Worm (Caenorhabditis elegans) whole organism, mixed stage, embryonic: ENCODE measurements around the gene Y105C5B.1418.

Experiments
- ceh-83 ChIP-seq: fragments of 200-800 bp; sonication (Bioruptor generic); optimal IDR thresholded peaks from 2 replicates; lab custom pipeline; 2018; ENCODE audit warnings: mild to moderate bottlenecking, missing genetic modification characterization, missing compliant biosample characterization
- ces-1 ChIP-seq: fragments of 150-350 bp; optimal IDR thresholded peaks from 2 replicates; lab custom pipeline; 2014; ENCODE audit warnings: missing biosample characterization, missing genetic modification reagents, missing genetic modification characterization
- drap-1 ChIP-seq: fragments of 200-800 bp; sonication (Bioruptor generic); optimal IDR thresholded peaks from 3 replicates; lab custom pipeline; 2018; ENCODE audit warnings: mild to moderate bottlenecking, missing genetic modification characterization, missing compliant biosample characterization
- elt-1 ChIP-seq: sonication (generic microtip); optimal IDR thresholded peaks from 2 replicates; lab custom pipeline; 2017; ENCODE audit warnings: missing genetic modification characterization, mild to moderate bottlenecking, missing compliant biosample characterization, antibody characterized with exemption, moderate library complexity, borderline replicate concordance; ENCODE audit not compliant: insufficient read depth
- elt-3 ChIP-seq: fragments of 150-350 bp; optimal IDR thresholded peaks from 2 replicates; lab custom pipeline; 2014; ENCODE audit warnings: missing biosample characterization, missing genetic modification characterization
- flh-1 ChIP-seq: fragments of 200-800 bp; sonication (Bioruptor generic); optimal IDR thresholded peaks from 2 replicates; lab custom pipeline; 2018; ENCODE audit warnings: mild to moderate bottlenecking, missing genetic modification characterization, moderate library complexity, missing compliant biosample characterization
- lin-32 ChIP-seq: fragments of 200-800 bp; sonication (Bioruptor generic); optimal IDR thresholded peaks from 2 replicates; lab custom pipeline; 2018; ENCODE audit warnings: mild to moderate bottlenecking, missing genetic modification characterization, missing compliant biosample characterization
- nhr-28 ChIP-seq: fragments of 150-350 bp; optimal IDR thresholded peaks from 2 replicates; lab custom pipeline; 2014; ENCODE audit warnings: missing biosample characterization, missing genetic modification characterization
- nhr-76 ChIP-seq: sonication (generic microtip); optimal IDR thresholded peaks from 2 replicates; lab custom pipeline; 2017; ENCODE audit warnings: missing biosample characterization, missing genetic modification characterization
- pha-4 ChIP-seq: fragments of 150-350 bp; optimal IDR thresholded peaks from 2 replicates; lab custom pipeline; 2018; ENCODE audit warnings: missing biosample characterization, missing genetic modification reagents, missing genetic modification characterization
- snpc-4 ChIP-seq: fragments of 150-350 bp; optimal IDR thresholded peaks from 2 replicates; lab custom pipeline; 2014; ENCODE audit warnings: missing biosample characterization, missing genetic modification characterization
- unc-120 ChIP-seq: sonication (generic microtip); optimal IDR thresholded peaks from 2 replicates; lab custom pipeline; 2017; ENCODE audit warnings: missing genetic modification characterization, missing compliant biosample characterization; ENCODE audit not compliant: poor library complexity, severe bottlenecking
- ztf-11 ChIP-seq: fragments of 150-350 bp; optimal IDR thresholded peaks from 2 replicates; lab custom pipeline; 2014; ENCODE audit warnings: missing biosample characterization, missing genetic modification characterization

DNA sequence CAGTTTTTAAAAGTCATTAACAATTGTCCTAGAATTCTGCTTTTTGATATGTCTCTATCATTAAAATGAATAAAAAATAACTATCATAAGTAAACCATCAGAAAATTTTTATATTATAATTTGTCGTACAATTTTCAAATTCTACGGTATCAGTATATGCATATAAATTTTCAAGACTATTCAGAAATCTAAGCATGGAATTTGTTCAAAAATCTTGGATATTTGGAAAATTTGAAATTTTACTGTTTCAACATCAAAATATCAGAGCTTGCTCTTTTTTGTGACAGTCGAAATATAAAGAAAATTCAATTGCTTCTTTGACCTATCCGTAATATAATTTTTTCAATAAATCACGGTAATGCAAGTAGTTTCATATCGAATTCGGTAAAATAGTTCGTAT, 32.1 kb downstream of the Y105C5B.1418 start:
- no peak for TF ChIP-seq pha-4 (tag; lab: Kevin White, UChicago)
- no peak for TF ChIP-seq unc-120 (tag; lab: Kevin White, UChicago)
- no peak for TF ChIP-seq elt-3 (tag; lab: Kevin White, UChicago)
- no peak for TF ChIP-seq ceh-83 (GFP tag; lab: Kevin White, UChicago)
- TF ChIP-seq elt-1 (tag; lab: Kevin White, UChicago), result no peak
- no peak for TF ChIP-seq ces-1 (GFP tag; lab: Kevin White, UChicago)
- TF ChIP-seq drap-1 (GFP tag; lab: Kevin White, UChicago), result no peak
- TF ChIP-seq flh-1 (GFP tag; lab: Kevin White, UChicago), result no peak
- TF ChIP-seq nhr-76, result no peak
- TF ChIP-seq snpc-4 (tag; lab: Kevin White, UChicago), result no peak
- no peak for TF ChIP-seq nhr-28
- TF ChIP-seq ztf-11 (tag; lab: Kevin White, UChicago), result no peak
- no peak for TF ChIP-seq lin-32 (GFP tag; lab: Kevin White, UChicago)
